Worm (Caenorhabditis elegans) whole organism, L4 larva: ENCODE results near the gene arx-2.
A peak's percentile ranks its signal among the peaks of the same experiment; 100 is the strongest.

Source experiments
- D1046.2 ChIP-seq: fragments of 200-800 bp; sonication (Bioruptor generic); IDR thresholded peaks from 2 replicates; pipeline ENCODE4 v1.3.6; 2022; ENCODE audit warnings: missing genetic modification characterization, missing compliant biosample characterization
- F10B5.3 ChIP-seq: sonication (generic microtip); optimal IDR thresholded peaks from 2 replicates; lab custom pipeline; 2016; ENCODE audit warnings: mild to moderate bottlenecking, missing genetic modification characterization, missing compliant biosample characterization
- F49E8.2 ChIP-seq: sonication (generic microtip); optimal IDR thresholded peaks from 2 replicates; lab custom pipeline; 2016; ENCODE audit warnings: missing compliant biosample characterization, mild to moderate bottlenecking, missing genetic modification characterization, borderline replicate concordance
- R02D3.7 ChIP-seq: fragments of 150-350 bp; sonication (generic microtip); optimal IDR thresholded peaks from 3 replicates; lab custom pipeline; 2014; ENCODE audit warnings: missing biosample characterization, missing genetic modification characterization
- T20F7.1 ChIP-seq: fragments of 200-800 bp; sonication (Bioruptor generic); optimal IDR thresholded peaks from 2 replicates; lab custom pipeline; 2018; ENCODE audit warnings: mild to moderate bottlenecking, missing genetic modification characterization, missing compliant biosample characterization
- T26A8.4 ChIP-seq: fragments of 200-800 bp; sonication (Bioruptor generic); IDR thresholded peaks from 2 replicates; pipeline ENCODE4 v1.3.6; 2022; ENCODE audit warnings: missing genetic modification characterization, missing compliant biosample characterization
- Y48G9A.11 ChIP-seq: fragments of 200-800 bp; sonication (Bioruptor generic); IDR thresholded peaks from 2 replicates; pipeline ENCODE4 v1.3.6; 2022; ENCODE audit warnings: missing genetic modification reagents, missing genetic modification characterization, missing compliant biosample characterization
- ZK337.2 ChIP-seq: fragments of 200-800 bp; sonication (Bioruptor generic); IDR thresholded peaks from 2 replicates; pipeline ENCODE4 v1.3.6; 2022; ENCODE audit warnings: missing genetic modification reagents, missing genetic modification characterization, missing compliant biosample characterization
- aha-1 ChIP-seq: fragments of 150-350 bp; peaks from one replicate; lab custom pipeline; 2014; ENCODE audit warnings: missing biosample characterization, missing genetic modification characterization
- arid-1 ChIP-seq: fragments of 200-800 bp; sonication (Bioruptor generic); conservative IDR thresholded peaks from 2 replicates; pipeline ENCODE4 v1.3.6; 2022; ENCODE audit warnings: missing genetic modification reagents, missing genetic modification characterization, missing compliant biosample characterization
- attf-4 ChIP-seq: sonication (generic microtip); optimal IDR thresholded peaks from 3 replicates; lab custom pipeline; 2017; ENCODE audit warnings: missing biosample characterization, missing genetic modification characterization
- ceh-20 ChIP-seq: fragments of 200-800 bp; sonication (Bioruptor generic); IDR thresholded peaks from 2 replicates; pipeline ENCODE4 v1.3.6; 2022; ENCODE audit warnings: missing genetic modification reagents, missing genetic modification characterization, missing compliant biosample characterization
- ceh-28 ChIP-seq: fragments of 150-350 bp; optimal IDR thresholded peaks from 2 replicates; lab custom pipeline; 2014; ENCODE audit warnings: missing biosample characterization, missing genetic modification reagents, missing genetic modification characterization
- ceh-32 ChIP-seq: sonication (generic microtip); optimal IDR thresholded peaks from 2 replicates; lab custom pipeline; 2016; ENCODE audit warnings: mild to moderate bottlenecking, missing genetic modification characterization, missing compliant biosample characterization; ENCODE audit not compliant: poor library complexity
- ces-1 ChIP-seq: fragments of 150-350 bp; sonication (generic microtip); optimal IDR thresholded peaks from 4 replicates; lab custom pipeline; 2014; ENCODE audit warnings: missing biosample characterization, missing genetic modification reagents, missing genetic modification characterization
- ctbp-1 ChIP-seq: fragments of 200-800 bp; sonication (Bioruptor generic); IDR thresholded peaks from 2 replicates; pipeline ENCODE4 v1.3.6; 2022; ENCODE audit warnings: missing genetic modification reagents, missing genetic modification characterization, missing compliant biosample characterization
- daf-16 ChIP-seq, 3 experiments: sonication (generic microtip); optimal IDR thresholded peaks; 2 replicates each; lab custom pipeline; 2016 to 2017; ENCODE audit warnings: missing genetic modification characterization in 3 of 3, missing genetic modification reagents in 3 of 3, mild to moderate bottlenecking in 2 of 3, missing compliant biosample characterization in 2 of 3, missing biosample characterization in 1 of 3, moderate library complexity in 1 of 3
- daf-8 ChIP-seq: fragments of 200-800 bp; sonication (Bioruptor generic); IDR thresholded peaks from 2 replicates; pipeline ENCODE4 v1.3.6; 2022; ENCODE audit warnings: missing genetic modification characterization, missing compliant biosample characterization
- dmd-6 ChIP-seq: fragments of 200-800 bp; sonication (Bioruptor generic); IDR thresholded peaks from 2 replicates; pipeline ENCODE4 v1.3.6; 2022; ENCODE audit warnings: missing genetic modification reagents, missing genetic modification characterization, missing compliant biosample characterization
- dmd-9 ChIP-seq: fragments of 200-800 bp; sonication (Bioruptor generic); IDR thresholded peaks from 2 replicates; pipeline ENCODE4 v1.3.6; 2022; ENCODE audit warnings: missing genetic modification reagents, missing genetic modification characterization, missing compliant biosample characterization
- dpl-1 ChIP-seq: fragments of 150-350 bp; optimal IDR thresholded peaks from 2 replicates; lab custom pipeline; 2014; ENCODE audit warnings: missing biosample characterization, missing genetic modification reagents, missing genetic modification characterization
- egl-43 ChIP-seq: fragments of 200-800 bp; sonication (Bioruptor generic); IDR thresholded peaks from 2 replicates; pipeline ENCODE4 v1.3.6; 2022; ENCODE audit warnings: missing genetic modification reagents, missing genetic modification characterization, missing compliant biosample characterization
- fos-1 ChIP-seq: fragments of 150-350 bp; optimal IDR thresholded peaks from 2 replicates; lab custom pipeline; 2014; ENCODE audit warnings: missing biosample characterization, missing genetic modification characterization
- hif-1 ChIP-seq, 2 experiments: sonication (generic microtip); optimal IDR thresholded peaks; 2 replicates each; lab custom pipeline; 2016 to 2017; ENCODE audit warnings: missing compliant biosample characterization in 2 of 2, missing genetic modification characterization in 2 of 2, missing genetic modification reagents in 2 of 2, missing genotype in 2 of 2, mild to moderate bottlenecking in 1 of 2
- lin-29 ChIP-seq: fragments of 200-800 bp; sonication (Bioruptor generic); IDR thresholded peaks from 2 replicates; pipeline ENCODE4 v1.3.6; 2022; ENCODE audit warnings: missing genetic modification reagents, missing genetic modification characterization, missing compliant biosample characterization
- lir-3 ChIP-seq: sonication (generic microtip); optimal IDR thresholded peaks from 2 replicates; lab custom pipeline; 2016; ENCODE audit warnings: mild to moderate bottlenecking, missing genetic modification characterization, missing compliant biosample characterization
- lsy-2 ChIP-seq, 2 experiments: fragments of 150-350 bp in 1 of 2; sonication (generic microtip) in 1 of 2; optimal IDR thresholded peaks; 2 replicates each; lab custom pipeline; 2014 to 2017; ENCODE audit warnings: missing biosample characterization in 2 of 2, missing genetic modification characterization in 2 of 2
- madf-5 ChIP-seq, 2 experiments: fragments of 200-800 bp; sonication (Bioruptor generic); IDR thresholded peaks; 2 replicates each; pipeline ENCODE4 v1.3.6; 2022; ENCODE audit warnings: missing compliant biosample characterization in 2 of 2, missing genetic modification characterization in 2 of 2
- mep-1 ChIP-seq: fragments of 150-350 bp; sonication (generic microtip); optimal IDR thresholded peaks from 3 replicates; lab custom pipeline; 2014; ENCODE audit warnings: missing biosample characterization, missing genetic modification characterization
- mxl-2 ChIP-seq: fragments of 200-800 bp; sonication (Bioruptor generic); conservative IDR thresholded peaks from 2 replicates; pipeline ENCODE4 v1.3.6; 2022; ENCODE audit warnings: missing genetic modification reagents, missing genetic modification characterization, missing compliant biosample characterization
- mxl-3 ChIP-seq: fragments of 200-800 bp; sonication (Bioruptor generic); optimal IDR thresholded peaks from 2 replicates; lab custom pipeline; 2018; ENCODE audit warnings: mild to moderate bottlenecking, missing genetic modification characterization, missing compliant biosample characterization
- nhr-102 ChIP-seq: sonication (generic microtip); optimal IDR thresholded peaks from 2 replicates; lab custom pipeline; 2016; ENCODE audit warnings: mild to moderate bottlenecking, missing genetic modification characterization, moderate library complexity, missing compliant biosample characterization
- nhr-11 ChIP-seq: fragments of 150-350 bp; optimal IDR thresholded peaks from 2 replicates; lab custom pipeline; 2014; ENCODE audit warnings: missing biosample characterization, missing genetic modification characterization
- nhr-41 ChIP-seq: fragments of 200-800 bp; sonication (Bioruptor generic); IDR thresholded peaks from 2 replicates; pipeline ENCODE4 v1.3.6; 2022; ENCODE audit warnings: missing genetic modification reagents, missing genetic modification characterization, missing compliant biosample characterization
- nhr-48 ChIP-seq: sonication (generic microtip); optimal IDR thresholded peaks from 2 replicates; lab custom pipeline; 2016; ENCODE audit warnings: mild to moderate bottlenecking, missing genetic modification characterization, missing compliant biosample characterization
- nhr-6 ChIP-seq: fragments of 150-350 bp; optimal IDR thresholded peaks from 2 replicates; lab custom pipeline; 2014; ENCODE audit warnings: missing biosample characterization, missing genetic modification characterization
- nhr-77 ChIP-seq: fragments of 150-350 bp; optimal IDR thresholded peaks from 2 replicates; lab custom pipeline; 2014; ENCODE audit warnings: missing biosample characterization, missing genetic modification characterization
- rbr-2 ChIP-seq: sonication (generic microtip); optimal IDR thresholded peaks from 2 replicates; lab custom pipeline; 2016; ENCODE audit warnings: missing genotype, missing genetic modification characterization, missing compliant biosample characterization
- sdz-12 ChIP-seq: fragments of 200-800 bp; sonication (Bioruptor generic); optimal IDR thresholded peaks from 2 replicates; lab custom pipeline; 2018; ENCODE audit warnings: mild to moderate bottlenecking, missing genetic modification characterization, missing compliant biosample characterization
- skn-1 ChIP-seq: fragments of 150-350 bp; optimal IDR thresholded peaks from 2 replicates; lab custom pipeline; 2014; ENCODE audit warnings: missing biosample characterization, missing genetic modification characterization
- snpc-4 ChIP-seq: fragments of 150-350 bp; optimal IDR thresholded peaks from 2 replicates; lab custom pipeline; 2014; ENCODE audit warnings: missing biosample characterization, missing genetic modification characterization
- spr-3 ChIP-seq: fragments of 200-800 bp; sonication (Bioruptor generic); optimal IDR thresholded peaks from 2 replicates; lab custom pipeline; 2018; ENCODE audit warnings: mild to moderate bottlenecking, missing genetic modification characterization, missing compliant biosample characterization
- tra-1 ChIP-seq: fragments of 200-800 bp; sonication (Bioruptor generic); IDR thresholded peaks from 2 replicates; pipeline ENCODE4 v1.3.6; 2022; ENCODE audit warnings: missing genetic modification reagents, missing genetic modification characterization, missing compliant biosample characterization
- unc-130 ChIP-seq: sonication (generic microtip); optimal IDR thresholded peaks from 2 replicates; lab custom pipeline; 2016; ENCODE audit warnings: missing genetic modification reagents, missing genetic modification characterization, missing compliant biosample characterization
- unc-39 ChIP-seq: sonication (generic microtip); optimal IDR thresholded peaks from 2 replicates; lab custom pipeline; 2017; ENCODE audit warnings: missing biosample characterization, missing genetic modification characterization
- unc-62 ChIP-seq, 3 experiments: fragments of 150-350 bp in 1 of 3; sonication (generic microtip); optimal IDR thresholded peaks in 2 of 3; peaks in 1 of 3; 1 replicate in 1 of 3; 2 replicates in 2 of 3; lab custom pipeline; 2014 to 2017; ENCODE audit warnings: missing biosample characterization in 3 of 3, missing genetic modification characterization in 3 of 3, missing genetic modification reagents in 3 of 3, missing genotype in 1 of 3
- zag-1 ChIP-seq: fragments of 150-350 bp; optimal IDR thresholded peaks from 2 replicates; lab custom pipeline; 2014; ENCODE audit warnings: missing biosample characterization, missing genetic modification characterization
- zfp-2 ChIP-seq: sonication (generic microtip); optimal IDR thresholded peaks from 2 replicates; lab custom pipeline; 2016; ENCODE audit warnings: mild to moderate bottlenecking, missing genetic modification characterization, missing compliant biosample characterization
- zfp-3 ChIP-seq: fragments of 200-800 bp; sonication (Bioruptor generic); conservative IDR thresholded peaks from 2 replicates; pipeline ENCODE4 v1.3.6; 2022; ENCODE audit warnings: missing genetic modification reagents, missing genetic modification characterization, missing compliant biosample characterization
- zip-2 ChIP-seq: fragments of 150-350 bp; optimal IDR thresholded peaks from 2 replicates; lab custom pipeline; 2014; ENCODE audit warnings: missing biosample characterization, missing genetic modification characterization
- ztf-7 ChIP-seq: fragments of 150-350 bp; optimal IDR thresholded peaks from 2 replicates; lab custom pipeline; 2014; ENCODE audit warnings: missing biosample characterization, missing genetic modification characterization

Gene arx-2

ce11 chrV:10352928-10353427 is 14.8 kb upstream of the arx-2 start, which contains the start of gene nol-56:
Gene nol-56 (minus strand): TSS chrV:10352978.
- TF ChIP-seq daf-16 (GFP tag; optimal IDR thresholded peaks at IDR 0.05; lab: Kevin White, UChicago): peak in 1 of 2 experiments; percentile 4
- TF ChIP-seq daf-16 (tag; optimal IDR thresholded peaks at IDR 0.05; lab: Kevin White, UChicago): peak; percentile 62
- TF ChIP-seq sdz-12 (GFP tag; lab: Kevin White, UChicago): no peak
- no peak for TF ChIP-seq unc-39
- TF ChIP-seq ceh-28: no peak
- TF ChIP-seq zfp-3 (GFP tag; lab: Robert Waterston, UW): no peak
- TF ChIP-seq ceh-20 (GFP tag; lab: Robert Waterston, UW): no peak
- no peak for TF ChIP-seq zip-2 (tag; lab: Kevin White, UChicago)
- TF ChIP-seq attf-4 (tag; lab: Kevin White, UChicago): no peak
- TF ChIP-seq zfp-2 (tag; lab: Kevin White, UChicago): peak; percentile 22
- no peak for TF ChIP-seq lin-29 (GFP tag; lab: Robert Waterston, UW)
- no peak for TF ChIP-seq D1046.2 (GFP tag; lab: Robert Waterston, UW)
- no peak for TF ChIP-seq mxl-3
- no peak for TF ChIP-seq spr-3 (GFP tag; lab: Kevin White, UChicago)
- TF ChIP-seq ces-1 (GFP tag; lab: Kevin White, UChicago): no peak
- 0 out of 2 replicates have a peak, but pooled peaks have one; percentile 36 for TF ChIP-seq ctbp-1 (GFP tag; lab: Robert Waterston, UW)
- TF ChIP-seq arid-1 (GFP tag; lab: Robert Waterston, UW): no peak
- peak; percentile 80 for TF ChIP-seq dmd-6 (GFP tag; lab: Robert Waterston, UW)
- peak; percentile 62 for TF ChIP-seq nhr-11 (tag; lab: Kevin White, UChicago)
- peak; percentile 11 for TF ChIP-seq F49E8.2 (tag; lab: Kevin White, UChicago)
- no peak for TF ChIP-seq F10B5.3 (tag; lab: Kevin White, UChicago)
- TF ChIP-seq mxl-2 (GFP tag; lab: Robert Waterston, UW): no peak
- TF ChIP-seq fos-1: no peak
- 0 out of 2 replicates have a peak, but pooled peaks have one; percentile 57 for TF ChIP-seq dmd-9 (GFP tag; lab: Robert Waterston, UW)
- TF ChIP-seq aha-1 (tag; lab: Kevin White, UChicago): no peak
- TF ChIP-seq mep-1 (tag; lab: Kevin White, UChicago): peak; percentile 87
- TF ChIP-seq dpl-1: peak; percentile 89
- no peak for TF ChIP-seq snpc-4 (tag; lab: Kevin White, UChicago)
- TF ChIP-seq nhr-41 (GFP tag; lab: Robert Waterston, UW): no peak
- peak; percentile 74; the same call in 1 of the 2 replicates for TF ChIP-seq ZK337.2
- no peak for TF ChIP-seq zag-1 (tag; lab: Kevin White, UChicago)
- no peak for TF ChIP-seq ceh-32 (tag; lab: Kevin White, UChicago)
- no peak for TF ChIP-seq daf-8 (GFP tag; lab: Robert Waterston, UW)
- TF ChIP-seq skn-1: no peak
- no peak for TF ChIP-seq lir-3 (tag; lab: Kevin White, UChicago)
- peak; percentile 64 for TF ChIP-seq unc-130 (GFP tag; lab: Kevin White, UChicago)
- no peak for TF ChIP-seq R02D3.7 (tag; lab: Kevin White, UChicago)
- peak; percentile 62 for TF ChIP-seq ztf-7
- peak in 1 of 2 experiments; percentile 94 for TF ChIP-seq lsy-2 (tag; optimal IDR thresholded peaks at IDR 0.05; lab: Kevin White, UChicago)
- peak; percentile 34 for TF ChIP-seq nhr-102 (tag; lab: Kevin White, UChicago)
- TF ChIP-seq T26A8.4: no peak
- no peak for TF ChIP-seq unc-62 (GFP tag; optimal IDR thresholded peaks at IDR 0.05 in 1 of 2; lab: Kevin White, UChicago)
- no peak for TF ChIP-seq unc-62 (tag; optimal IDR thresholded peaks at IDR 0.05; lab: Kevin White, UChicago)
- TF ChIP-seq nhr-77 (tag; lab: Kevin White, UChicago): peak; percentile 71
- TF ChIP-seq tra-1 (GFP tag; lab: Robert Waterston, UW): no peak
- peak; percentile 77 for TF ChIP-seq T20F7.1 (GFP tag; lab: Kevin White, UChicago)
- TF ChIP-seq madf-5 (GFP tag; IDR thresholded peaks at IDR 0.05; lab: Robert Waterston, UW): no peak
- no peak for TF ChIP-seq egl-43 (GFP tag; lab: Robert Waterston, UW)
- no peak for TF ChIP-seq Y48G9A.11 (GFP tag; lab: Robert Waterston, UW)
- peak; percentile 27 for TF ChIP-seq nhr-48
- peak; percentile 62 for TF ChIP-seq nhr-6
- peak; percentile 71 for TF ChIP-seq rbr-2 (tag; lab: Kevin White, UChicago)
- peak; percentile 10 to 58 for TF ChIP-seq hif-1 (tag; optimal IDR thresholded peaks at IDR 0.05; lab: Kevin White, UChicago)
